Worm (Caenorhabditis elegans) whole organism, L1 larva: ENCODE data around the gene klp-19.
A peak's percentile ranks its signal among the peaks of the same experiment; 100 is the strongest.

ENCODE experiments used
- C04F5.9 ChIP-seq: sonication (generic microtip); optimal IDR thresholded peaks from 2 replicates; lab custom pipeline; 2016; ENCODE audit warnings: missing genetic modification characterization, missing compliant biosample characterization
- aha-1 ChIP-seq: fragments of 150-350 bp; optimal IDR thresholded peaks from 2 replicates; lab custom pipeline; 2014; ENCODE audit warnings: missing biosample characterization, missing genetic modification characterization
- alr-1 ChIP-seq: fragments of 200-800 bp; sonication (Bioruptor generic); optimal IDR thresholded peaks from 2 replicates; lab custom pipeline; 2018; ENCODE audit warnings: borderline replicate concordance, mild to moderate bottlenecking, missing genetic modification characterization, missing compliant biosample characterization
- ama-1 ChIP-seq: fragments of 150-350 bp; optimal IDR thresholded peaks from 2 replicates; lab custom pipeline; 2014
- blmp-1 ChIP-seq: fragments of 150-350 bp; optimal IDR thresholded peaks from 2 replicates; lab custom pipeline; 2014; ENCODE audit warnings: missing biosample characterization, missing genetic modification characterization
- ceh-8 ChIP-seq: fragments of 200-800 bp; sonication (Bioruptor generic); optimal IDR thresholded peaks from 2 replicates; lab custom pipeline; 2018; ENCODE audit warnings: mild to moderate bottlenecking, missing genetic modification characterization, moderate library complexity, missing compliant biosample characterization
- ceh-82 ChIP-seq, 3 experiments: fragments of 150-350 bp in 1 of 3; sonication (generic microtip) in 2 of 3; optimal IDR thresholded peaks; 2 replicates each; lab custom pipeline; 2014 to 2017; ENCODE audit warnings: missing biosample characterization in 3 of 3, missing genetic modification characterization in 3 of 3
- ceh-88 ChIP-seq: fragments of 200-800 bp; sonication (Bioruptor generic); IDR thresholded peaks from 2 replicates; pipeline ENCODE4 v1.3.6; 2022; ENCODE audit warnings: missing genetic modification characterization, missing compliant biosample characterization
- ces-1 ChIP-seq: fragments of 150-350 bp; optimal IDR thresholded peaks from 2 replicates; lab custom pipeline; 2014; ENCODE audit warnings: missing biosample characterization, missing genetic modification reagents, missing genetic modification characterization
- efl-3 ChIP-seq: fragments of 200-800 bp; sonication (Bioruptor generic); optimal IDR thresholded peaks from 2 replicates; lab custom pipeline; 2018; ENCODE audit warnings: mild to moderate bottlenecking, missing genetic modification characterization, missing compliant biosample characterization
- elt-2 ChIP-seq: sonication (generic microtip); optimal IDR thresholded peaks from 2 replicates; lab custom pipeline; 2016; ENCODE audit warnings: missing genetic modification characterization, mild to moderate bottlenecking, inconsistent platforms, missing compliant biosample characterization, missing genetic modification reagents
- fkh-10 ChIP-seq: sonication (generic microtip); optimal IDR thresholded peaks from 2 replicates; lab custom pipeline; 2017; ENCODE audit warnings: missing biosample characterization, missing genetic modification reagents, missing genetic modification characterization
- fkh-4 ChIP-seq: sonication (generic microtip); optimal IDR thresholded peaks from 2 replicates; lab custom pipeline; 2016; ENCODE audit warnings: missing compliant biosample characterization, missing genetic modification characterization, borderline replicate concordance
- fkh-8 ChIP-seq: sonication (generic microtip); optimal IDR thresholded peaks from 2 replicates; lab custom pipeline; 2016; ENCODE audit warnings: mild to moderate bottlenecking, missing genetic modification characterization, missing compliant biosample characterization
- hlh-4 ChIP-seq: sonication (generic microtip); optimal IDR thresholded peaks from 2 replicates; lab custom pipeline; 2016; ENCODE audit warnings: mild to moderate bottlenecking, missing genetic modification characterization, missing compliant biosample characterization
- hpl-2 ChIP-seq: fragments of 150-350 bp; optimal IDR thresholded peaks from 2 replicates; lab custom pipeline; 2014; ENCODE audit warnings: missing biosample characterization, missing genetic modification reagents, missing genetic modification characterization
- irx-1 ChIP-seq: sonication (generic microtip); optimal IDR thresholded peaks from 2 replicates; lab custom pipeline; 2016; ENCODE audit warnings: missing genetic modification characterization, missing compliant biosample characterization
- isw-1 ChIP-seq: fragments of 200-800 bp; sonication (Bioruptor generic); IDR thresholded peaks from 2 replicates; pipeline ENCODE4 v1.3.6; 2022; ENCODE audit warnings: missing genetic modification characterization, missing compliant biosample characterization
- lin-14 ChIP-seq: fragments of 200-800 bp; sonication (Bioruptor generic); optimal IDR thresholded peaks from 2 replicates; lab custom pipeline; 2018; ENCODE audit warnings: mild to moderate bottlenecking, missing genetic modification characterization, moderate library complexity, missing compliant biosample characterization
- lin-35 ChIP-seq, 2 experiments: fragments of 150-350 bp; optimal IDR thresholded peaks; 2 replicates each; lab custom pipeline; 2014; ENCODE audit warnings: missing biosample characterization in 2 of 2, missing genetic modification characterization in 2 of 2, missing genetic modification reagents in 2 of 2
- mab-9 ChIP-seq: fragments of 200-800 bp; sonication (Bioruptor generic); IDR thresholded peaks from 2 replicates; pipeline ENCODE4 v1.3.6; 2022; ENCODE audit warnings: missing genetic modification reagents, missing genetic modification characterization, missing compliant biosample characterization
- mdl-1 ChIP-seq, 2 experiments: fragments of 150-350 bp; optimal IDR thresholded peaks; 2 replicates each; lab custom pipeline; 2014 to 2017; ENCODE audit warnings: missing biosample characterization in 2 of 2, missing genetic modification characterization in 2 of 2, inconsistent platforms in 1 of 2
- mef-2 ChIP-seq: fragments of 150-350 bp; optimal IDR thresholded peaks from 2 replicates; lab custom pipeline; 2014; ENCODE audit warnings: missing biosample characterization, missing genetic modification characterization
- nhr-237 ChIP-seq: fragments of 150-350 bp; optimal IDR thresholded peaks from 2 replicates; lab custom pipeline; 2014; ENCODE audit warnings: missing biosample characterization, missing genetic modification characterization
- nhr-28 ChIP-seq: fragments of 150-350 bp; optimal IDR thresholded peaks from 2 replicates; lab custom pipeline; 2014; ENCODE audit warnings: missing biosample characterization, missing genetic modification characterization
- nhr-77 ChIP-seq: fragments of 150-350 bp; optimal IDR thresholded peaks from 2 replicates; lab custom pipeline; 2014; ENCODE audit warnings: missing biosample characterization, missing genetic modification characterization
- skn-1 ChIP-seq: fragments of 150-350 bp; optimal IDR thresholded peaks from 2 replicates; lab custom pipeline; 2014; ENCODE audit warnings: missing biosample characterization, missing genetic modification characterization
- snu-23 ChIP-seq: sonication (generic microtip); optimal IDR thresholded peaks from 2 replicates; lab custom pipeline; 2016; ENCODE audit warnings: missing genetic modification characterization, missing compliant biosample characterization
- sup-37 ChIP-seq: fragments of 200-800 bp; sonication (Bioruptor generic); optimal IDR thresholded peaks from 2 replicates; lab custom pipeline; 2018; ENCODE audit warnings: mild to moderate bottlenecking, missing genetic modification characterization, missing compliant biosample characterization
- tlp-1 ChIP-seq: fragments of 150-350 bp; optimal IDR thresholded peaks from 2 replicates; lab custom pipeline; 2014; ENCODE audit warnings: missing biosample characterization, missing genetic modification characterization
- unc-30 ChIP-seq: sonication (generic microtip); optimal IDR thresholded peaks from 2 replicates; lab custom pipeline; 2017; ENCODE audit warnings: missing biosample characterization, missing genetic modification characterization
- unc-62 ChIP-seq: fragments of 150-350 bp; optimal IDR thresholded peaks from 2 replicates; lab custom pipeline; 2014; ENCODE audit warnings: missing biosample characterization, missing genetic modification reagents, missing genetic modification characterization
- unc-86 ChIP-seq: sonication (generic microtip); optimal IDR thresholded peaks from 2 replicates; lab custom pipeline; 2016; ENCODE audit warnings: missing genetic modification characterization, missing compliant biosample characterization
- unc-98 ChIP-seq: fragments of 200-800 bp; sonication (Bioruptor generic); IDR thresholded peaks from 2 replicates; pipeline ENCODE4 v1.3.6; 2022; ENCODE audit warnings: missing genetic modification characterization, missing compliant biosample characterization
- vab-15 ChIP-seq: sonication (generic microtip); optimal IDR thresholded peaks from 2 replicates; lab custom pipeline; 2017; ENCODE audit warnings: missing genotype, mild to moderate bottlenecking, missing genetic modification characterization, missing compliant biosample characterization
- ztf-4 ChIP-seq: fragments of 150-350 bp; optimal IDR thresholded peaks from 2 replicates; lab custom pipeline; 2014; ENCODE audit warnings: missing biosample characterization, missing genetic modification characterization

klp-19 gene

ce11 chrIII:13256438-13256928 is 50.6 kb downstream of the klp-19 start, which contains the start of gene F56A8.3 (continued):
- peak; percentile 19 for TF ChIP-seq unc-86 (tag; lab: Kevin White, UChicago)
- no peak for TF ChIP-seq sup-37 (GFP tag; lab: Kevin White, UChicago)
- TF ChIP-seq C04F5.9 (tag; lab: Kevin White, UChicago): no peak
- no peak for TF ChIP-seq mef-2 (tag; lab: Kevin White, UChicago)
- TF ChIP-seq aha-1 (tag; lab: Kevin White, UChicago): no peak
- TF ChIP-seq isw-1: peak; percentile 50
- no peak for TF ChIP-seq fkh-8
- peak; percentile 60 for TF ChIP-seq irx-1
- TF ChIP-seq mdl-1 (tag; optimal IDR thresholded peaks at IDR 0.05; lab: Kevin White, UChicago): peak in 1 of 2 experiments; percentile 60
- peak; percentile 52 to 76 (median 58) for TF ChIP-seq ceh-82 (tag; optimal IDR thresholded peaks at IDR 0.05; lab: Kevin White, UChicago)
- TF ChIP-seq lin-14 (GFP tag; lab: Kevin White, UChicago): no peak
- TF ChIP-seq skn-1 (tag; lab: Kevin White, UChicago): peak; percentile 76
- no peak for TF ChIP-seq mab-9 (GFP tag; lab: Robert Waterston, UW)
- no peak for TF ChIP-seq tlp-1 (tag; lab: Kevin White, UChicago)
- no peak for TF ChIP-seq fkh-4 (tag; lab: Kevin White, UChicago)
- TF ChIP-seq nhr-28 (tag; lab: Kevin White, UChicago): no peak
- TF ChIP-seq ces-1 (GFP tag; lab: Kevin White, UChicago): no peak
- no peak for TF ChIP-seq alr-1
- TF ChIP-seq unc-98 (GFP tag; lab: Robert Waterston, UW): no peak
- TF ChIP-seq unc-30 (tag; lab: Kevin White, UChicago): no peak
- TF ChIP-seq efl-3: no peak
- peak; percentile 49 for TF ChIP-seq ama-1 (lab: Kevin White, UChicago)
- peak; percentile 65 for TF ChIP-seq ztf-4
- peak; percentile 84 for TF ChIP-seq vab-15 (tag; lab: Kevin White, UChicago)
- TF ChIP-seq unc-62 (GFP tag; lab: Kevin White, UChicago): no peak
- TF ChIP-seq ceh-8 (GFP tag; lab: Kevin White, UChicago): no peak
- TF ChIP-seq nhr-237 (tag; lab: Kevin White, UChicago): peak; percentile 32
- peak; percentile 97 to 99 for TF ChIP-seq lin-35 (GFP tag; optimal IDR thresholded peaks at IDR 0.05; lab: Kevin White, UChicago)
- TF ChIP-seq snu-23 (GFP tag; lab: Kevin White, UChicago): peak; percentile 86
- TF ChIP-seq hpl-2 (GFP tag; lab: Kevin White, UChicago): peak; percentile 31
- no peak for TF ChIP-seq elt-2 (tag; lab: Kevin White, UChicago)
- no peak for TF ChIP-seq ceh-88 (GFP tag; lab: Robert Waterston, UW)

- TF ChIP-seq hlh-4 (tag; lab: Kevin White, UChicago): no peak
- TF ChIP-seq nhr-77: no peak
- TF ChIP-seq fkh-10: no peak
- TF ChIP-seq unc-98 (GFP tag; lab: Robert Waterston, UW): no peak
- TF ChIP-seq blmp-1 (tag; lab: Kevin White, UChicago): no peak
These were observed 52.8 kb downstream of the klp-19 start, which contains the start of gene F56A8.9 for ce11 chrIII:13254178-13254725. Gene F56A8.9 (plus strand): TSS chrIII:13254675.
